Fruit fly (Drosophila melanogaster): ENCODE results near the gene Syx17.

DNA sequence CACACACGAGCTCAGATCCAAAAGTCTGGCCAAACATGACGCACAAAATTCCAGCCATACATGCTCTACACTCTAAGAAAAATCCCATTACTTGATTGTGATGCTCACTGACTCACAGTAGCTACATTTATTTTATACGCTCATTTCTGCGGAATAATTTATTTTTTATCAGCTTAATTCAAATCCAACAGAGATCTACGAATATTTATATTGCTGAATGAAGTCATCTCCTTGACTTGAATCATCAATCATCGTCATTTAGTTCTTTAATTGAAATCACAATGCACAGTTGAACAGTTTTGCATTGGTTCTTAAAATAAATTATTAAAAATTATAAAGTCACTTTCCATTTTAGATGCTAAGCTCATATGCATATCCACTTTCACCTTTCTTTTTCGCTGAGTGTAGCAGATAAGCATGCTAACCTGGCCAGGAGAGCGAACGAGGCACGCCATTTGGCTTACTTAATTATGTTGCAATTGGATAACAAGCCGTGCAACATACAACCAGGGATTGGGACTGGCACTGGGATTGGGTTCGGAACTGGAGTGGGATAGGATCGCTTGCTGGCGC, 7.7 kb upstream of the Syx17 start:
- TF ChIP-seq Eip78C (GFP tag) (peak; percentile 91), esn (GFP tag; optimal IDR thresholded peaks at IDR 0.05) (peak; percentile 73), CG1621 (tag; optimal IDR thresholded peaks at IDR 0.05) (no peak), fd59A (GFP tag; optimal IDR thresholded peaks at IDR 0.05) (peak; percentile 11), cyc (GFP tag; optimal IDR thresholded peaks at IDR 0.05) (peak; percentile 47), CG11762 (GFP tag; optimal IDR thresholded peaks at IDR 0.05; ENCODE audit: insufficient read depth) (peak; percentile 10), Eip93F (GFP tag; optimal IDR thresholded peaks at IDR 0.05) (no peak), CG8319 (GFP tag; optimal IDR thresholded peaks at IDR 0.05) (no peak), CG8119 (GFP tag; IDR thresholded peaks at IDR 0.05) (peak; percentile 39; the same call in 1 of the 3 replicates), acj6 (GFP tag; optimal IDR thresholded peaks at IDR 0.05) (peak; percentile 37), CG4318 (GFP tag; optimal IDR thresholded peaks at IDR 0.05) (peak; percentile 66), fkh (GFP tag; optimal IDR thresholded peaks at IDR 0.05) (no peak), CG9139 (GFP tag; optimal IDR thresholded peaks at IDR 0.05) (no peak)

All from whole organism, prepupa.